4 fruit fly cellular contexts compared by ENCODE assay signal in genomic region chr2L:7880458-7880857, dm6.
A peak's percentile ranks its signal among the peaks of the same experiment; 100 is the strongest.
TF ChIP-seq lines count a peak whose summit lies in the region.

No protein-coding gene starts in this region.

- no peak for TF ChIP-seq CTCF in whole organism, embryonic (GFP tag; optimal IDR thresholded peaks at IDR 0.05; lab: Kevin White, UChicago)

TF ChIP-seq in whole organism, embryonic, 481 proteins besides CTCF, POLR2A, EP300 and RAD21 (continues in another document):
- peak; percentile 80; the same call in 2 of the 4 replicates for TF ChIP-seq chinmo (GFP tag; IDR thresholded peaks at IDR 0.05; lab: Robert Waterston, UW; ENCODE audit: partially characterized antibody)
- TF ChIP-seq crol (GFP tag; IDR thresholded peaks at IDR 0.05; lab: Robert Waterston, UW), result 0 out of 2 replicates have a peak, but pooled peaks have one; percentile 17
- TF ChIP-seq nom (GFP tag; optimal IDR thresholded peaks at IDR 0.05; lab: Kevin White, UChicago), result peak; percentile 69
- TF ChIP-seq CG3163 (GFP tag; optimal IDR thresholded peaks at IDR 0.05; lab: Kevin White, UChicago), result peak; percentile 84
- TF ChIP-seq CG12769 (tag; optimal IDR thresholded peaks at IDR 0.05; lab: Kevin White, UChicago), result peak; percentile 71
- TF ChIP-seq CG3847 (GFP tag; IDR thresholded peaks at IDR 0.05; lab: Robert Waterston, UW), result no peak
- TF ChIP-seq Hr78 (GFP tag; optimal IDR thresholded peaks at IDR 0.05; lab: Kevin White, UChicago), result peak in 1 of 2 experiments; percentile 36
- TF ChIP-seq CG34224 (GFP tag; IDR thresholded peaks at IDR 0.05; lab: Robert Waterston, UW; ENCODE audit: partially characterized antibody), result peak; percentile 19; the same call in 1 of the 3 replicates
- no peak for TF ChIP-seq CG17912 (GFP tag; optimal IDR thresholded peaks at IDR 0.05; lab: Kevin White, UChicago)
- TF ChIP-seq CG3726 (GFP tag; IDR thresholded peaks at IDR 0.05; lab: Robert Waterston, UW), result no peak
- peak; percentile 10 for TF ChIP-seq Med (GFP tag; lab: Kevin White, UChicago)
- TF ChIP-seq oc (tag; optimal IDR thresholded peaks at IDR 0.05; lab: Kevin White, UChicago), result peak; percentile 47
- TF ChIP-seq CG13296 (GFP tag; optimal IDR thresholded peaks at IDR 0.05; lab: Kevin White, UChicago), result no peak
- peak; percentile 0 for TF ChIP-seq HLHmδ (GFP tag; optimal IDR thresholded peaks at IDR 0.05; lab: Kevin White, UChicago)
- no peak for TF ChIP-seq maf-S (GFP tag; optimal IDR thresholded peaks at IDR 0.05; lab: Kevin White, UChicago)
- TF ChIP-seq Blimp-1 (GFP tag; optimal IDR thresholded peaks at IDR 0.05; lab: Kevin White, UChicago), result peak; percentile 98
- TF ChIP-seq CG14667 (GFP tag; IDR thresholded peaks at IDR 0.05; lab: Robert Waterston, UW), result no peak
- peak; percentile 63 for TF ChIP-seq gsb-n (tag; optimal IDR thresholded peaks at IDR 0.05; lab: Kevin White, UChicago)
- TF ChIP-seq kni (GFP tag; optimal IDR thresholded peaks at IDR 0.05; lab: Kevin White, UChicago), result peak; percentile 1
- TF ChIP-seq Doc2 (GFP tag; IDR thresholded peaks at IDR 0.05; lab: Robert Waterston, UW), result no peak
- peak; percentile 42 to 51 for TF ChIP-seq Trl (optimal IDR thresholded peaks at IDR 0.05; lab: Kevin White, UChicago)
- TF ChIP-seq Trl (GFP tag; optimal IDR thresholded peaks at IDR 0.05; lab: Kevin White, UChicago), result no peak

TF ChIP-seq in whole organism, prepupa, 60 proteins besides CTCF, POLR2A, EP300 and RAD21 (continues in another document):
- TF ChIP-seq CG10631 (GFP tag; optimal IDR thresholded peaks at IDR 0.05; lab: Kevin White, UChicago) (no peak), CG8119 (GFP tag; IDR thresholded peaks at IDR 0.05; lab: Robert Waterston, UW) (no peak), Gug (GFP tag; IDR thresholded peaks at IDR 0.05; lab: Robert Waterston, UW) (no peak), Eip78C (GFP tag; lab: Kevin White, UChicago) (no peak), esn (GFP tag; optimal IDR thresholded peaks at IDR 0.05; lab: Kevin White, UChicago) (no peak), Eip93F (GFP tag; optimal IDR thresholded peaks at IDR 0.05; lab: Kevin White, UChicago) (no peak), Eip75B (GFP tag; optimal IDR thresholded peaks at IDR 0.05; lab: Kevin White, UChicago) (no peak), CG3032 (tag; optimal IDR thresholded peaks at IDR 0.05; lab: Kevin White, UChicago) (no peak), acj6 (GFP tag; optimal IDR thresholded peaks at IDR 0.05; lab: Kevin White, UChicago) (no peak), CG4318 (GFP tag; optimal IDR thresholded peaks at IDR 0.05; lab: Kevin White, UChicago) (no peak), lz (GFP tag; optimal IDR thresholded peaks at IDR 0.05; lab: Kevin White, UChicago) (no peak), spab (GFP tag; optimal IDR thresholded peaks at IDR 0.05; lab: Kevin White, UChicago) (no peak), ss (GFP tag; optimal IDR thresholded peaks at IDR 0.05; lab: Kevin White, UChicago) (peak; percentile 40 to 60), achi (GFP tag; optimal IDR thresholded peaks at IDR 0.05; lab: Kevin White, UChicago) (no peak), salr (GFP tag; optimal IDR thresholded peaks at IDR 0.05; lab: Kevin White, UChicago) (no peak), topi (GFP tag; optimal IDR thresholded peaks at IDR 0.05; lab: Kevin White, UChicago) (no peak), fd85E (GFP tag; optimal IDR thresholded peaks at IDR 0.05; lab: Kevin White, UChicago) (no peak), Smox (GFP tag; optimal IDR thresholded peaks at IDR 0.05; lab: Kevin White, UChicago) (no peak), cyc (GFP tag; optimal IDR thresholded peaks at IDR 0.05; lab: Kevin White, UChicago) (no peak), CG34406 (GFP tag; optimal IDR thresholded peaks at IDR 0.05; lab: Kevin White, UChicago) (no peak), Hr4 (GFP tag; optimal IDR thresholded peaks at IDR 0.05; lab: Kevin White, UChicago) (no peak), Sox14 (GFP tag; optimal IDR thresholded peaks at IDR 0.05; lab: Kevin White, UChicago) (no peak), fd59A (GFP tag; optimal IDR thresholded peaks at IDR 0.05; lab: Kevin White, UChicago) (no peak), OdsH (GFP tag; optimal IDR thresholded peaks at IDR 0.05; lab: Kevin White, UChicago) (no peak), CG32006 (GFP tag; optimal IDR thresholded peaks at IDR 0.05; lab: Kevin White, UChicago) (no peak), eg (GFP tag; IDR thresholded peaks at IDR 0.05; lab: Robert Waterston, UW) (peak; percentile 53; the same call in 1 of the 3 replicates)

TF ChIP-seq in whole organism, pupa, 21 proteins besides CTCF, POLR2A, EP300 and RAD21:
- TF ChIP-seq rn (GFP tag; IDR thresholded peaks at IDR 0.05; lab: Robert Waterston, UW) (no peak), fd96Ca (GFP tag; IDR thresholded peaks at IDR 0.05; lab: Robert Waterston, UW) (0 out of 3 replicates have a peak, but pooled peaks have one; percentile 20), CG4496 (GFP tag; IDR thresholded peaks at IDR 0.05; lab: Robert Waterston, UW) (peak; percentile 47; the same call in 1 of the 3 replicates), EcR (GFP tag; optimal IDR thresholded peaks at IDR 0.05; lab: Kevin White, UChicago) (peak; percentile 74), CG12605 (GFP tag; IDR thresholded peaks at IDR 0.05; lab: Robert Waterston, UW) (0 out of 2 replicates have a peak, but pooled peaks have one; percentile 14), gl (tag; optimal IDR thresholded peaks at IDR 0.05; lab: Kevin White, UChicago) (peak; percentile 70)

TF ChIP-seq in whole organism, wandering third instar larva, 38 proteins besides CTCF, POLR2A, EP300 and RAD21:
- TF ChIP-seq Vsx2 (GFP tag; optimal IDR thresholded peaks at IDR 0.05; lab: Kevin White, UChicago; ENCODE audit: partially characterized antibody) (peak; percentile 10), foxo (GFP tag; optimal IDR thresholded peaks at IDR 0.05; lab: Kevin White, UChicago) (no peak), woc (GFP tag; optimal IDR thresholded peaks at IDR 0.05; lab: Kevin White, UChicago) (peak; percentile 17), Dfd (GFP tag; optimal IDR thresholded peaks at IDR 0.05; lab: Kevin White, UChicago) (no peak), Hnf4 (GFP tag; optimal IDR thresholded peaks at IDR 0.05; lab: Kevin White, UChicago) (no peak), usp (GFP tag; optimal IDR thresholded peaks at IDR 0.05; lab: Kevin White, UChicago) (no peak), brk (GFP tag; optimal IDR thresholded peaks at IDR 0.05; lab: Kevin White, UChicago) (no peak), rgr (GFP tag; optimal IDR thresholded peaks at IDR 0.05; lab: Kevin White, UChicago) (no peak), fru (GFP tag; optimal IDR thresholded peaks at IDR 0.05; lab: Kevin White, UChicago) (peak; percentile 36), GATAd (GFP tag; optimal IDR thresholded peaks at IDR 0.05; lab: Kevin White, UChicago) (no peak), Sp1 (GFP tag; optimal IDR thresholded peaks at IDR 0.05; lab: Kevin White, UChicago) (no peak), dl (GFP tag; optimal IDR thresholded peaks at IDR 0.05; lab: Kevin White, UChicago; ENCODE audit: insufficient read depth in 1 of 2, partially characterized antibody in 2 of 2) (peak; percentile 39 to 54), lola (GFP tag; optimal IDR thresholded peaks at IDR 0.05; lab: Kevin White, UChicago) (no peak), Dif (GFP tag; optimal IDR thresholded peaks at IDR 0.05; lab: Kevin White, UChicago; ENCODE audit: partially characterized antibody) (peak; percentile 27), Abd-B (GFP tag; optimal IDR thresholded peaks at IDR 0.05; lab: Kevin White, UChicago) (no peak), Hr83 (GFP tag; optimal IDR thresholded peaks at IDR 0.05; lab: Kevin White, UChicago; ENCODE audit: poor library complexity, severe bottlenecking) (no peak), jim (GFP tag; optimal IDR thresholded peaks at IDR 0.05; lab: Kevin White, UChicago) (no peak), Jra (GFP tag; optimal IDR thresholded peaks at IDR 0.05; lab: Kevin White, UChicago) (no peak), sv (GFP tag; optimal IDR thresholded peaks at IDR 0.05; lab: Kevin White, UChicago) (no peak), HLH106 (tag; optimal IDR thresholded peaks at IDR 0.05; lab: Kevin White, UChicago) (no peak), pan (optimal IDR thresholded peaks at IDR 0.05; lab: Kevin White, UChicago) (no peak), tai (GFP tag; optimal IDR thresholded peaks at IDR 0.05; lab: Kevin White, UChicago) (no peak), Hr78 (GFP tag; optimal IDR thresholded peaks at IDR 0.05; lab: Kevin White, UChicago) (no peak)

Comparison
In these comparisons a context has a peak if more than half of its experiments do, and no peak if none do; other contexts are left out.
1. Of the 7 proteins assayed by ChIP-seq in both whole organism, embryonic and whole organism, prepupa: peak only in whole organism, embryonic: none; only in whole organism, prepupa: CG6854; in both: Blimp-1; in neither: 5.